Fruit fly (Drosophila melanogaster) S2 (cell line): ENCODE measurements around the gene RpL34b.

ENCODE experiments used
- CG8478 ChIP-seq: fragments of >200 bp; optimal IDR thresholded peaks from 2 replicates; lab custom pipeline; 2018
- CTCF ChIP-seq, 2 experiments: fragments of >200 bp; optimal IDR thresholded peaks; 2 replicates each; lab custom pipeline; 2018

DNA sequence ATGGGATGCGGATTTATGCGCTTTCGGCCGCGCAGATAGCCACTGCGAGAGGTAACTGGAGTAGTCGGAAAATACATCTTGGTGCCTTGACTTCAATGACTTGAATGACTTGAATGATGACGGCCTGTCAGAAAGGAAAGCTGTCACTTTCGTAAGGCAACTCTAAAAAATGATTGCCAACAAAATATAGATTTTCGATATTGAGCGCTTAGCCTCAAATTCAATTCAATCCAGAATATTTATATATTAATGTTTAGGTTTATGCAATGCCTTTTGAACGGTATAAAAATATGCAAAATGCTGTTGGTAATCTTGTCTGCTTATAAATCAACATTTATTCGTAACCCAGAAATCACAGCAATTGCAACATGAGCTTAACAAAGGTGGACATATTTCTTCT, 7.0 kb upstream of the RpL34b start, which contains the start of gene CG44261:
- no peak for TF ChIP-seq CG8478
- TF ChIP-seq CTCF (optimal IDR thresholded peaks at IDR 0.05; lab: Kevin White, UChicago) = no peak
